Fruit fly (Drosophila melanogaster): ENCODE measurements around the gene CG18259.

CG18259 gene

DNA sequence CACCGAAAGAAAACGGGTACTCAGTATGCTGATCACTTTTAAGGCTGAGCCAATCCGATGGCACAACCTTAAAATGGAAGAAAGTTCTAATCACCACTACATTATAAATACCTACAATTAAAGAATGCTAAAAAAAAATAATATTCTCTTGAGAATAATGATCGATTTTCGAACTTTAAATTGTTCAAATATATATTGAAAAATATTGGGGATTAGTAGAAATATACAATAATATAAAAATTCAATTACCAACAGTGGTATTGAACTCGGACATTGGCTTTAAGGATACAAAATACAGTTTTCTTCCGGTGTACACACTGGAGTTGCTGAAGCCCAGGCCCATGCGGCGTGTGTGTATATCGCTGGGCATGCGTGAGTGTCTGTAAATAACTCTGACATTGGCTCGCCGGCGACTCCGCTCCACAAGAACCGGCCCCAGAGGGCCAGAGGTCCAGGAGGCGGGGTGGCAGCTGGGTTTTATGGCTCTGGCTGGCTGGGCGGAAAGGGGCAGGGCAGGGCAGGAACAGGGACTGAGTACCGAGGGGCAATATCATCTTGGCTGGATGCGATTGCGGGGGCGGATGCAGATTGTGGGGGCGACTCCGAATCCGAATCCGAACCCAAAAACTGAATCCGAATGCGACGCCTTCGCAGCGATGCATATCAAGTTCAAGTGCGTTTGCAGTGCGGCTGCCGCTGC, 7.3 kb downstream of the CG18259 start (continued):
- TF ChIP-seq al (GFP tag; IDR thresholded peaks at IDR 0.05) = no peak
- peak; percentile 52 for TF ChIP-seq Spps (tag; optimal IDR thresholded peaks at IDR 0.05)
- peak; percentile 79 for TF ChIP-seq Sox100B (GFP tag; optimal IDR thresholded peaks at IDR 0.05)
- TF ChIP-seq kni (GFP tag; optimal IDR thresholded peaks at IDR 0.05) = no peak
- peak; percentile 64 for TF ChIP-seq Drgx (GFP tag; IDR thresholded peaks at IDR 0.05)
- TF ChIP-seq CG7786 (GFP tag; optimal IDR thresholded peaks at IDR 0.05) = no peak
- TF ChIP-seq Opbp (GFP tag; IDR thresholded peaks at IDR 0.05; ENCODE audit: partially characterized antibody) = no peak
- TF ChIP-seq CG13123 (GFP tag; optimal IDR thresholded peaks at IDR 0.05) = peak; percentile 6
- TF ChIP-seq sim (GFP tag; IDR thresholded peaks at IDR 0.05) = no peak
- TF ChIP-seq Meics (GFP tag; optimal IDR thresholded peaks at IDR 0.05) = peak; percentile 25
- TF ChIP-seq trem (tag; optimal IDR thresholded peaks at IDR 0.05) = peak; percentile 34
- no peak for TF ChIP-seq Hr39 (optimal IDR thresholded peaks at IDR 0.05)
- no peak for TF ChIP-seq CG5180 (GFP tag; optimal IDR thresholded peaks at IDR 0.05)
- TF ChIP-seq Xbp1 (GFP tag; optimal IDR thresholded peaks at IDR 0.05) = peak; percentile 58
- TF ChIP-seq ems (GFP tag; optimal IDR thresholded peaks at IDR 0.05) = no peak
- peak; percentile 61 for TF ChIP-seq CG15269 (tag; optimal IDR thresholded peaks at IDR 0.05)
- no peak for TF ChIP-seq slp2 (GFP tag; optimal IDR thresholded peaks at IDR 0.05)
- 0 out of 2 replicates have a peak, but pooled peaks have one; percentile 23 for TF ChIP-seq onecut (GFP tag; IDR thresholded peaks at IDR 0.05)
- TF ChIP-seq inv (GFP tag; IDR thresholded peaks at IDR 0.05; ENCODE audit: partially characterized antibody) = no peak
- TF ChIP-seq Med (GFP tag) = peak; percentile 58
- TF ChIP-seq ranshi (GFP tag; IDR thresholded peaks at IDR 0.05) = no peak
- no peak for TF ChIP-seq CG14965 (GFP tag; optimal IDR thresholded peaks at IDR 0.05; ENCODE audit: borderline replicate concordance)
- TF ChIP-seq Aef1 (GFP tag; IDR thresholded peaks at IDR 0.05) = no peak
- peak; percentile 5; the same call in 1 of the 2 replicates for TF ChIP-seq peb (GFP tag; IDR thresholded peaks at IDR 0.05)
- no peak for TF ChIP-seq CG13287 (GFP tag; IDR thresholded peaks at IDR 0.05; ENCODE audit: partially characterized antibody)
- TF ChIP-seq CG15514 (GFP tag; optimal IDR thresholded peaks at IDR 0.05) = no peak
- no peak for TF ChIP-seq CG6175 (GFP tag; IDR thresholded peaks at IDR 0.05)
- no peak for TF ChIP-seq CG11247 (GFP tag; IDR thresholded peaks at IDR 0.05)
- no peak for TF ChIP-seq scrt (GFP tag; optimal IDR thresholded peaks at IDR 0.05)
- no peak for TF ChIP-seq gce (GFP tag; IDR thresholded peaks at IDR 0.05)
- TF ChIP-seq CG10274 (GFP tag; optimal IDR thresholded peaks at IDR 0.05) = no peak
- TF ChIP-seq CG2712 (tag; optimal IDR thresholded peaks at IDR 0.05) = peak; percentile 83
- no peak for TF ChIP-seq jumu (GFP tag; optimal IDR thresholded peaks at IDR 0.05)
- TF ChIP-seq dmrt99B (tag; optimal IDR thresholded peaks at IDR 0.05) = peak; percentile 76
- peak; percentile 19 for TF ChIP-seq CG18764 (GFP tag; optimal IDR thresholded peaks at IDR 0.05)
- TF ChIP-seq D19B (GFP tag; optimal IDR thresholded peaks at IDR 0.05) = no peak
- TF ChIP-seq vfl (GFP tag; optimal IDR thresholded peaks at IDR 0.05) = no peak
- TF ChIP-seq CG6765 (GFP tag; optimal IDR thresholded peaks at IDR 0.05) = no peak
- TF ChIP-seq CG10543 (GFP tag; optimal IDR thresholded peaks at IDR 0.05) = no peak
- TF ChIP-seq CG8924 (tag; optimal IDR thresholded peaks at IDR 0.05) = peak; percentile 73
- TF ChIP-seq Asciz (GFP tag; optimal IDR thresholded peaks at IDR 0.05) = peak; percentile 21
- TF ChIP-seq pan (optimal IDR thresholded peaks at IDR 0.05) = no peak
- TF ChIP-seq pan (GFP tag; optimal IDR thresholded peaks at IDR 0.05 in 1 of 2, IDR thresholded peaks at IDR 0.05 in 1 of 2) = no peak
- TF ChIP-seq CG3407 (GFP tag; optimal IDR thresholded peaks at IDR 0.05) = peak; percentile 61
- TF ChIP-seq CG42726 (GFP tag; IDR thresholded peaks at IDR 0.05; ENCODE audit: partially characterized antibody) = no peak
- peak; percentile 67 for TF ChIP-seq CG10267 (tag; optimal IDR thresholded peaks at IDR 0.05)
- peak; percentile 7 for TF ChIP-seq CG8359 (GFP tag; optimal IDR thresholded peaks at IDR 0.05; ENCODE audit: borderline replicate concordance)
- peak; percentile 13 for TF ChIP-seq CG12104 (GFP tag; optimal IDR thresholded peaks at IDR 0.05)
- TF ChIP-seq unpg (GFP tag; optimal IDR thresholded peaks at IDR 0.05) = peak; percentile 63
- no peak for TF ChIP-seq Taf1 (GFP tag; IDR thresholded peaks at IDR 0.05)

Measured in whole organism, embryonic.